Worm (Caenorhabditis elegans): ENCODE measurements around the gene atg-16.2.
A peak's percentile ranks its signal among the peaks of the same experiment; 100 is the strongest.

Gene atg-16.2

ce11 chrII:6448656-6449055, 4.5 kb downstream of the atg-16.2 start:
- TF ChIP-seq unc-62 (GFP tag; optimal IDR thresholded peaks at IDR 0.05): no peak
- TF ChIP-seq snu-23 (GFP tag; optimal IDR thresholded peaks at IDR 0.05): peak; percentile 17
- no peak for TF ChIP-seq mdl-1 (tag; optimal IDR thresholded peaks at IDR 0.05)
- TF ChIP-seq elt-2 (tag; optimal IDR thresholded peaks at IDR 0.05): peak; percentile 45
- TF ChIP-seq mef-2 (tag; optimal IDR thresholded peaks at IDR 0.05): no peak
- peak; percentile 65 for TF ChIP-seq nhr-85 (tag)
- TF ChIP-seq nhr-71 (tag; optimal IDR thresholded peaks at IDR 0.05): peak; percentile 20
- no peak for TF ChIP-seq efl-1 (optimal IDR thresholded peaks at IDR 0.05)
- TF ChIP-seq efl-1 (GFP tag; optimal IDR thresholded peaks at IDR 0.05 in 1 of 2): peak in 1 of 2 experiments; percentile 83
- no peak for TF ChIP-seq unc-98 (GFP tag; IDR thresholded peaks at IDR 0.05)
- no peak for TF ChIP-seq ceh-8 (GFP tag; optimal IDR thresholded peaks at IDR 0.05)
- TF ChIP-seq lin-13 (GFP tag; optimal IDR thresholded peaks at IDR 0.05): no peak
- no peak for TF ChIP-seq lin-15B (tag; optimal IDR thresholded peaks at IDR 0.05)
- TF ChIP-seq aha-1 (tag; optimal IDR thresholded peaks at IDR 0.05): no peak
- TF ChIP-seq nhr-77 (tag; optimal IDR thresholded peaks at IDR 0.05): no peak
- TF ChIP-seq lin-35 (GFP tag; optimal IDR thresholded peaks at IDR 0.05): peak in 1 of 2 experiments; percentile 27
- TF ChIP-seq nhr-19 (GFP tag; conservative IDR thresholded peaks at IDR 0.05): no peak
- TF ChIP-seq fkh-4 (tag; optimal IDR thresholded peaks at IDR 0.05; ENCODE audit: borderline replicate concordance): no peak
- TF ChIP-seq lin-14 (GFP tag; optimal IDR thresholded peaks at IDR 0.05): peak; percentile 48
- TF ChIP-seq nhr-20 (tag; optimal IDR thresholded peaks at IDR 0.05): peak; percentile 75
- TF ChIP-seq zip-4 (GFP tag; optimal IDR thresholded peaks at IDR 0.05): no peak
- TF ChIP-seq ceh-82 (tag; optimal IDR thresholded peaks at IDR 0.05): no peak
- no peak for TF ChIP-seq nhr-11 (tag; optimal IDR thresholded peaks at IDR 0.05)

DNA sequence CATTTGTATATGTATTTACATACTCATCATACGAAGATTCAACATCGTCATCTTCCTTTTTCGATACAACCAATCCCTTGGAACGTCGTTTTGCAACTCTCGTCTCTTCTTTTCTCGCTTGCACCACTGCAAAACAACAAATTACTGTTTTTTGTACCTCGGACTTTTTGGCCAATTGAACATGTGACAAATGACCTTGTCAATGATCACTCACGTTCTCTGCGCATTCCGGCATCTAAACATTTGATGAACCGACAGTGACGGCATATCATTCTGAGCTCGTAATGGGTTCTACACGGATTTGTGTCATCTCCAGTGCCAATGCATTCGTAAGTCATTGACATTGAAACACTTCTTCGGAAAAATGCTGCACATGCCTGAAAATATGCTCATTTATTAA, 5.0 kb downstream of the atg-16.2 start:
- peak; percentile 54 for TF ChIP-seq blmp-1 (tag; optimal IDR thresholded peaks at IDR 0.05)
- peak; percentile 7 for TF ChIP-seq snu-23 (GFP tag; optimal IDR thresholded peaks at IDR 0.05)
- TF ChIP-seq zip-4 (GFP tag; optimal IDR thresholded peaks at IDR 0.05): no peak
- TF ChIP-seq mdl-1 (tag; optimal IDR thresholded peaks at IDR 0.05): peak in 1 of 2 experiments; percentile 58
- no peak for TF ChIP-seq tlp-1 (tag; optimal IDR thresholded peaks at IDR 0.05)
- TF ChIP-seq xbp-1 (tag; optimal IDR thresholded peaks at IDR 0.05): no peak
- TF ChIP-seq nhr-71 (tag; optimal IDR thresholded peaks at IDR 0.05): peak; percentile 1
- no peak for TF ChIP-seq rnt-1 (tag; optimal IDR thresholded peaks at IDR 0.05)
- no peak for TF ChIP-seq snpc-4 (tag; optimal IDR thresholded peaks at IDR 0.05)
- no peak for TF ChIP-seq nhr-11 (tag; optimal IDR thresholded peaks at IDR 0.05)
- peak; percentile 38 for TF ChIP-seq lin-14 (GFP tag; optimal IDR thresholded peaks at IDR 0.05)
- 0 out of 2 replicates have a peak, but pooled peaks have one; percentile 6 for TF ChIP-seq grh-1 (GFP tag; IDR thresholded peaks at IDR 0.05)
- no peak for TF ChIP-seq ztf-4 (tag; optimal IDR thresholded peaks at IDR 0.05)
- TF ChIP-seq tbx-2 (tag; optimal IDR thresholded peaks at IDR 0.05): peak; percentile 3
- peak in 2 of 6 experiments; percentile 43 to 75 for TF ChIP-seq elt-3 (tag; optimal IDR thresholded peaks at IDR 0.05)
- no peak for TF ChIP-seq nhr-76 (tag; optimal IDR thresholded peaks at IDR 0.05)
- no peak for TF ChIP-seq nhr-84 (tag; optimal IDR thresholded peaks at IDR 0.05)
- peak in 1 of 2 experiments; percentile 2 for TF ChIP-seq lsy-2 (tag; optimal IDR thresholded peaks at IDR 0.05)
- 0 out of 2 replicates have a peak, but pooled peaks have one; percentile 7 for TF ChIP-seq nhr-19 (GFP tag; conservative IDR thresholded peaks at IDR 0.05)
- TF ChIP-seq nhr-20 (tag; optimal IDR thresholded peaks at IDR 0.05): peak; percentile 28
- no peak for TF ChIP-seq ceh-88 (GFP tag; IDR thresholded peaks at IDR 0.05)
- peak in 1 of 2 experiments; percentile 33 for TF ChIP-seq lin-35 (GFP tag; optimal IDR thresholded peaks at IDR 0.05)
- no peak for TF ChIP-seq hlh-17 (GFP tag; optimal IDR thresholded peaks at IDR 0.05; ENCODE audit: borderline replicate concordance)

DNA sequence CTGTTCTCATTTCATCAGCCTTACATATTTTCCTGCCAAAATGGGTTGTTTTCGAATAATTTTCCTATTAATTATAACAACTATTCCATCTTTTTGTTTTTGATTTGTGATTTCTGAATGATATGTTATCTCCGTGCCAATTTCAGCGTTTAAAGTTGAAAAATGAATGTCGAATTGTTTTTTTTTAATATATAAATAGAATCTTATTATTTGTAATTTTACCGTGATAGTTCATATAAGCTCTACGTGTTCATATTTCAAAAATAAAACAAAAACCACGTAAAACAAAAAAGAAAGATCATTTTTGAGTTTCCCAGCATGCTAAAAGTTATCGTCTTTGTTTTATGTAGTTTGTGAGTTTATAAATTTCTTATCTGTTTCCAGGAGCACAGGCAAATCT, 9.5 kb downstream of the atg-16.2 start, which contains the start of gene K06A1.2:
TSS of gene K06A1.2 (plus strand) at position 301 of the 400 bp plus-strand sequence.
- TF ChIP-seq blmp-1 (tag; optimal IDR thresholded peaks at IDR 0.05): no peak
- TF ChIP-seq ceh-82 (tag; optimal IDR thresholded peaks at IDR 0.05): no peak
- no peak for TF ChIP-seq nhr-237 (tag; optimal IDR thresholded peaks at IDR 0.05)
- no peak for TF ChIP-seq ceh-88 (GFP tag; IDR thresholded peaks at IDR 0.05)

Data from whole organism, L1 larva.